Worm (Caenorhabditis elegans) whole organism, L2 larva: ENCODE measurements around the gene C34C12.9.
A peak's percentile ranks its signal among the peaks of the same experiment; 100 is the strongest.

Experiments used
- C34F6.9 ChIP-seq: fragments of 150-350 bp; optimal IDR thresholded peaks from 2 replicates; lab custom pipeline; 2014; ENCODE audit warnings: missing biosample characterization, missing genetic modification characterization
- F13H6.1 ChIP-seq: sonication (generic microtip); optimal IDR thresholded peaks from 2 replicates; lab custom pipeline; 2016; ENCODE audit warnings: missing genetic modification characterization, missing compliant biosample characterization
- R02D3.7 ChIP-seq: fragments of 150-350 bp; optimal IDR thresholded peaks from 2 replicates; lab custom pipeline; 2014; ENCODE audit warnings: missing biosample characterization, missing genetic modification characterization
- Y55F3AM.14 ChIP-seq: fragments of 200-800 bp; sonication (Bioruptor generic); optimal IDR thresholded peaks from 2 replicates; lab custom pipeline; 2018; ENCODE audit warnings: mild to moderate bottlenecking, missing genetic modification characterization, missing compliant biosample characterization
- ZK546.5 ChIP-seq: sonication (generic microtip); optimal IDR thresholded peaks from 2 replicates; lab custom pipeline; 2017; ENCODE audit warnings: missing biosample characterization, missing genetic modification characterization
- alr-1 ChIP-seq: fragments of 150-350 bp; optimal IDR thresholded peaks from 2 replicates; lab custom pipeline; 2014; ENCODE audit warnings: missing biosample characterization, missing genetic modification characterization
- aly-2 ChIP-seq: fragments of 150-350 bp; optimal IDR thresholded peaks from 2 replicates; lab custom pipeline; 2014; ENCODE audit warnings: missing biosample characterization, missing genetic modification characterization
- ama-1 ChIP-seq: fragments of 150-350 bp; optimal IDR thresholded peaks from 2 replicates; lab custom pipeline; 2018; ENCODE audit warnings: inconsistent platforms
- blmp-1 ChIP-seq: sonication (generic microtip); optimal IDR thresholded peaks from 2 replicates; lab custom pipeline; 2017; ENCODE audit warnings: missing genetic modification characterization, mild to moderate bottlenecking, missing compliant biosample characterization, antibody characterized with exemption, moderate library complexity; ENCODE audit not compliant: insufficient read depth
- ceh-16 ChIP-seq: fragments of 150-350 bp; optimal IDR thresholded peaks from 2 replicates; lab custom pipeline; 2014; ENCODE audit warnings: missing biosample characterization, missing genetic modification characterization
- ceh-82 ChIP-seq: fragments of 150-350 bp; optimal IDR thresholded peaks from 2 replicates; lab custom pipeline; 2014; ENCODE audit warnings: missing biosample characterization, missing genetic modification characterization
- crh-2 ChIP-seq: sonication (generic microtip); optimal IDR thresholded peaks from 2 replicates; lab custom pipeline; 2017; ENCODE audit warnings: missing biosample characterization, missing genetic modification characterization
- dmd-4 ChIP-seq: sonication (generic microtip); optimal IDR thresholded peaks from 2 replicates; lab custom pipeline; 2017; ENCODE audit warnings: missing biosample characterization, missing genetic modification characterization
- egl-27 ChIP-seq: sonication (generic microtip); optimal IDR thresholded peaks from 3 replicates; lab custom pipeline; 2017; ENCODE audit warnings: missing biosample characterization, missing genetic modification reagents, missing genetic modification characterization
- elt-1 ChIP-seq: fragments of 150-350 bp; optimal IDR thresholded peaks from 2 replicates; lab custom pipeline; 2014; ENCODE audit warnings: missing biosample characterization, missing genetic modification characterization
- elt-3 ChIP-seq: sonication (generic microtip); optimal IDR thresholded peaks from 2 replicates; lab custom pipeline; 2017; ENCODE audit warnings: missing biosample characterization, missing genetic modification characterization
- fos-1 ChIP-seq: fragments of 150-350 bp; optimal IDR thresholded peaks from 2 replicates; lab custom pipeline; 2014; ENCODE audit warnings: missing biosample characterization, missing genetic modification characterization
- gmeb-1 ChIP-seq: fragments of 150-350 bp; optimal IDR thresholded peaks from 2 replicates; lab custom pipeline; 2014; ENCODE audit warnings: missing biosample characterization, missing genetic modification characterization
- lin-11 ChIP-seq: fragments of 150-350 bp; sonication (generic microtip); optimal IDR thresholded peaks from 2 replicates; lab custom pipeline; 2014; ENCODE audit warnings: missing biosample characterization, missing genetic modification characterization, inconsistent platforms, mixed read lengths
- lin-13 ChIP-seq: fragments of 150-350 bp; optimal IDR thresholded peaks from 2 replicates; lab custom pipeline; 2014; ENCODE audit warnings: missing biosample characterization, missing genetic modification reagents, missing genetic modification characterization
- lin-39 ChIP-seq: fragments of 150-350 bp; optimal IDR thresholded peaks from 2 replicates; lab custom pipeline; 2014; ENCODE audit warnings: missing biosample characterization, missing genetic modification reagents, missing genetic modification characterization
- lsy-2 ChIP-seq, 2 experiments: fragments of 150-350 bp in 1 of 2; sonication (generic microtip) in 1 of 2; optimal IDR thresholded peaks; 2 replicates each; lab custom pipeline; 2014 to 2017; ENCODE audit warnings: missing biosample characterization in 2 of 2, missing genetic modification characterization in 2 of 2
- mab-5 ChIP-seq: fragments of 150-350 bp; optimal IDR thresholded peaks from 2 replicates; lab custom pipeline; 2014; ENCODE audit warnings: missing biosample characterization, missing genetic modification characterization
- mbf-1 ChIP-seq: sonication (generic microtip); optimal IDR thresholded peaks from 2 replicates; lab custom pipeline; 2017; ENCODE audit warnings: missing biosample characterization, missing genetic modification characterization
- mdl-1 ChIP-seq, 2 experiments: fragments of 150-350 bp in 1 of 2; sonication (generic microtip) in 1 of 2; optimal IDR thresholded peaks; 2 replicates each; lab custom pipeline; 2017; ENCODE audit warnings: missing biosample characterization in 2 of 2, missing genetic modification characterization in 2 of 2
- nhr-10 ChIP-seq: sonication (generic microtip); optimal IDR thresholded peaks from 2 replicates; lab custom pipeline; 2017; ENCODE audit warnings: missing biosample characterization, missing genetic modification characterization
- nhr-11 ChIP-seq: fragments of 150-350 bp; optimal IDR thresholded peaks from 2 replicates; lab custom pipeline; 2014; ENCODE audit warnings: missing biosample characterization, missing genetic modification characterization
- nhr-12 ChIP-seq: fragments of 150-350 bp; optimal IDR thresholded peaks from 2 replicates; lab custom pipeline; 2014; ENCODE audit warnings: missing biosample characterization, missing genetic modification characterization
- nhr-129 ChIP-seq: fragments of 150-350 bp; optimal IDR thresholded peaks from 2 replicates; lab custom pipeline; 2014; ENCODE audit warnings: missing biosample characterization, missing genetic modification characterization
- nhr-21 ChIP-seq: fragments of 150-350 bp; optimal IDR thresholded peaks from 2 replicates; lab custom pipeline; 2014; ENCODE audit warnings: missing biosample characterization, missing genetic modification characterization
- nhr-23 ChIP-seq: fragments of 150-350 bp; optimal IDR thresholded peaks from 2 replicates; lab custom pipeline; 2014; ENCODE audit warnings: missing biosample characterization, missing genetic modification reagents, missing genetic modification characterization
- nhr-237 ChIP-seq: fragments of 150-350 bp; optimal IDR thresholded peaks from 2 replicates; lab custom pipeline; 2014; ENCODE audit warnings: missing biosample characterization, missing genetic modification characterization
- nhr-25 ChIP-seq: fragments of 150-350 bp; sonication (generic microtip); optimal IDR thresholded peaks from 3 replicates; lab custom pipeline; 2014; ENCODE audit warnings: missing biosample characterization, missing genetic modification characterization
- nhr-6 ChIP-seq: fragments of 150-350 bp; optimal IDR thresholded peaks from 2 replicates; lab custom pipeline; 2014; ENCODE audit warnings: missing biosample characterization, missing genetic modification characterization
- nhr-77 ChIP-seq: fragments of 150-350 bp; optimal IDR thresholded peaks from 2 replicates; lab custom pipeline; 2014; ENCODE audit warnings: missing biosample characterization, missing genetic modification characterization
- peb-1 ChIP-seq: fragments of 150-350 bp; optimal IDR thresholded peaks from 2 replicates; lab custom pipeline; 2014; ENCODE audit warnings: missing biosample characterization, missing genetic modification characterization
- sem-4 ChIP-seq: fragments of 150-350 bp; optimal IDR thresholded peaks from 2 replicates; lab custom pipeline; 2014; ENCODE audit warnings: missing biosample characterization, missing genetic modification reagents, missing genetic modification characterization
- skn-1 ChIP-seq: sonication (generic microtip); optimal IDR thresholded peaks from 2 replicates; lab custom pipeline; 2017; ENCODE audit warnings: missing biosample characterization, missing genetic modification characterization
- sma-3 ChIP-seq: sonication (generic microtip); optimal IDR thresholded peaks from 2 replicates; lab custom pipeline; 2016; ENCODE audit warnings: missing genetic modification reagents, missing genetic modification characterization, missing compliant biosample characterization
- sma-9 ChIP-seq, 2 experiments: fragments of 150-350 bp in 1 of 2; sonication (generic microtip) in 1 of 2; optimal IDR thresholded peaks; 2 replicates each; lab custom pipeline; 2014 to 2016; ENCODE audit warnings: missing genetic modification characterization in 2 of 2, mild to moderate bottlenecking in 1 of 2, missing biosample characterization in 1 of 2, missing compliant biosample characterization in 1 of 2, missing genetic modification reagents in 1 of 2, moderate library complexity in 1 of 2
- snpc-4 ChIP-seq: fragments of 150-350 bp; optimal IDR thresholded peaks from 2 replicates; lab custom pipeline; 2014; ENCODE audit warnings: missing biosample characterization, missing genetic modification characterization
- unc-39 ChIP-seq: fragments of 150-350 bp; optimal IDR thresholded peaks from 2 replicates; lab custom pipeline; 2014; ENCODE audit warnings: missing biosample characterization, missing genetic modification characterization
- unc-55 ChIP-seq: fragments of 150-350 bp; sonication (generic microtip); optimal IDR thresholded peaks from 3 replicates; lab custom pipeline; 2014; ENCODE audit warnings: missing biosample characterization, missing genetic modification reagents, missing genetic modification characterization
- unc-62 ChIP-seq: fragments of 150-350 bp; optimal IDR thresholded peaks from 2 replicates; lab custom pipeline; 2014; ENCODE audit warnings: missing biosample characterization, missing genetic modification reagents, missing genetic modification characterization
- zag-1 ChIP-seq: fragments of 150-350 bp; optimal IDR thresholded peaks from 2 replicates; lab custom pipeline; 2014; ENCODE audit warnings: missing biosample characterization, missing genetic modification characterization
- ztf-1 ChIP-seq: fragments of 200-800 bp; sonication (Bioruptor generic); conservative IDR thresholded peaks from 2 replicates; pipeline ENCODE4 v1.3.6; 2022; ENCODE audit warnings: missing genetic modification characterization, missing compliant biosample characterization
- ztf-11 ChIP-seq: sonication (generic microtip); optimal IDR thresholded peaks from 2 replicates; lab custom pipeline; 2017; ENCODE audit warnings: missing biosample characterization, missing genetic modification characterization
- ztf-4 ChIP-seq: fragments of 150-350 bp; optimal IDR thresholded peaks from 2 replicates; lab custom pipeline; 2014; ENCODE audit warnings: missing biosample characterization, missing genetic modification characterization

The C34C12.9 gene

DNA sequence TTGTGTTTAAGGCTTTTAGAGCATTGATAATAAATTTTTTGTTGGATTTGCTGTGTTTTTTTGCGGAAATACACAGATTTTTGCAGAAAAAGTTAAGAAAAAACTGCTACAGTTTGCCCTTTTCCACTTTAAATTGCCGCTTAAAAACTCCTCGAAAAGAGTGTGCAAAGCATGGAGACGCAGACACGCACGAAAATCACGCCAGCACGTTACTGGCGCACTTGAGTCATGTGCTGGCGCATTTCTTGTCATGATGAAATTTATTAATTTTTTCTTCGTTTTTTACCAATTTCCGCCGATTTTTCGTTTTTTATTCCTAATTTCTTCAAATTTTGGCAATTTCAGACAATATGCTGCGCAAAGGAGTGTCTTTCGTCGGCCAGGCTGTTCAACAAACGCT lies 15.3 kb downstream of the C34C12.9 start, which contains the start of gene C34C12.8 (continued):
- peak; percentile 71 for TF ChIP-seq snpc-4
- peak; percentile 93 for TF ChIP-seq lin-11 (tag; lab: Kevin White, UChicago)
- no peak for TF ChIP-seq nhr-11 (tag; lab: Kevin White, UChicago)

DNA sequence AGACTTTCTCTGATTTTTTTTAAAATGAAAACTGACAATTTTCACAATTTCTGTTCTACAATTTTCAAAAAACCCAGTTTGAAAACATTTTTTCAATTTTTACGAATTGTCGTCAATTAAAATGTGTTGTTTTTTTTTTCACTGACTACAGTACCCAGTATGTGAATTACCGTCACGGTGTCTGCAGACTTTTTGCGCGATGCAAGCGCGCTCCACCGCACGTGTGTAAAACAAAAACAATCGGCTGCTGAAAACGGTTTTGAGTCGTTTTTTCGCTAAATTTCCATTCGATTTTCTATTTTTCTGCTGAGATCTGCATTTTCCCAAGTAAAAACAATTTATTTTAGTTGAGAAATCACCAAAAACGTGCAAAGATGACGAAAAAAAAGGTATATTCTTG lies 19.1 kb downstream of the C34C12.9 start:
- TF ChIP-seq nhr-77 (tag; lab: Kevin White, UChicago) (peak; percentile 91), sem-4 (tag; lab: Kevin White, UChicago) (peak; percentile 98), sma-3 (GFP tag; lab: Kevin White, UChicago) (peak; percentile 100), ztf-4 (tag; lab: Kevin White, UChicago) (peak; percentile 96), lsy-2 (tag; optimal IDR thresholded peaks at IDR 0.05; lab: Kevin White, UChicago) (peak; percentile 99 to 100), nhr-6 (tag; lab: Kevin White, UChicago) (peak; percentile 96), ceh-16 (tag; lab: Kevin White, UChicago) (peak; percentile 88), unc-62 (GFP tag; lab: Kevin White, UChicago) (no peak), fos-1 (tag; lab: Kevin White, UChicago) (peak; percentile 96), ztf-11 (tag; lab: Kevin White, UChicago) (no peak), nhr-129 (tag; lab: Kevin White, UChicago) (peak; percentile 94), elt-3 (tag; lab: Kevin White, UChicago) (no peak), alr-1 (tag; lab: Kevin White, UChicago) (no peak), lin-13 (GFP tag; lab: Kevin White, UChicago) (peak; percentile 99), nhr-23 (tag; lab: Kevin White, UChicago) (no peak), unc-39 (tag; lab: Kevin White, UChicago) (no peak), nhr-237 (tag; lab: Kevin White, UChicago) (peak; percentile 86), F13H6.1 (tag; lab: Kevin White, UChicago) (peak; percentile 94), R02D3.7 (tag; lab: Kevin White, UChicago) (peak; percentile 84), unc-55 (GFP tag; lab: Kevin White, UChicago) (peak; percentile 99), peb-1 (tag; lab: Kevin White, UChicago) (no peak), aly-2 (tag; lab: Kevin White, UChicago) (no peak), Y55F3AM.14 (GFP tag; lab: Kevin White, UChicago) (peak; percentile 96), ceh-82 (tag; lab: Kevin White, UChicago) (peak; percentile 91), blmp-1 (tag; lab: Kevin White, UChicago) (peak; percentile 89), lin-11 (tag; lab: Kevin White, UChicago) (peak; percentile 93), C34F6.9 (tag; lab: Kevin White, UChicago) (peak; percentile 98), mbf-1 (peak; percentile 56), crh-2 (tag; lab: Kevin White, UChicago) (peak; percentile 99), gmeb-1 (tag; lab: Kevin White, UChicago) (peak; percentile 97), egl-27 (tag; lab: Kevin White, UChicago) (peak; percentile 96), snpc-4 (peak; percentile 90), nhr-12 (tag; lab: Kevin White, UChicago) (peak; percentile 59), mdl-1 (tag; optimal IDR thresholded peaks at IDR 0.05; lab: Kevin White, UChicago) (peak; percentile 41 to 88), mab-5 (tag; lab: Kevin White, UChicago) (peak; percentile 93), nhr-21 (tag; lab: Kevin White, UChicago) (peak; percentile 99), ztf-1 (GFP tag; lab: Robert Waterston, UW) (no peak), lin-39 (tag; lab: Kevin White, UChicago) (no peak), zag-1 (tag; lab: Kevin White, UChicago) (peak; percentile 93), sma-9 (GFP tag; optimal IDR thresholded peaks at IDR 0.05; lab: Kevin White, UChicago) (peak; percentile 97), sma-9 (tag; optimal IDR thresholded peaks at IDR 0.05; lab: Kevin White, UChicago) (no peak), nhr-10 (tag; lab: Kevin White, UChicago) (peak; percentile 82), ama-1 (no peak), skn-1 (peak; percentile 71), ZK546.5 (peak; percentile 83), dmd-4 (tag; lab: Kevin White, UChicago) (peak; percentile 53), nhr-11 (tag; lab: Kevin White, UChicago) (no peak), nhr-25 (peak; percentile 99), elt-1 (tag; lab: Kevin White, UChicago) (no peak)
- TF ChIP-seq, all 48 proteins: peak for 35
